Worm (Caenorhabditis elegans) whole organism, L2 larva: ENCODE data around the gene T22B7.4.

Source experiments
- R02D3.7 ChIP-seq: fragments of 150-350 bp; optimal IDR thresholded peaks from 2 replicates; lab custom pipeline; 2014; ENCODE audit warnings: missing biosample characterization, missing genetic modification characterization
- zag-1 ChIP-seq: fragments of 150-350 bp; optimal IDR thresholded peaks from 2 replicates; lab custom pipeline; 2014; ENCODE audit warnings: missing biosample characterization, missing genetic modification characterization

ce11 chrX:5680125-5680524 lies 38.9 kb upstream of the T22B7.4 start, which contains the start of gene set-19:
- TF ChIP-seq R02D3.7 (tag; lab: Kevin White, UChicago) (no peak), zag-1 (tag; lab: Kevin White, UChicago) (no peak)
